Fruit fly (Drosophila melanogaster) whole organism, pupa: ENCODE results near the gene CG46462.

ENCODE experiments used
- CG10348 ChIP-seq: fragments of 200-800 bp; sonication (Bioruptor generic); IDR thresholded peaks from 2 replicates; pipeline ENCODE4 v1.3.6; 2022; ENCODE audit warnings: missing biosample characterization, missing genetic modification characterization
- CG12605 ChIP-seq: fragments of 200-800 bp; sonication (Bioruptor generic); IDR thresholded peaks from 2 replicates; pipeline ENCODE4 v1.3.6; 2022; ENCODE audit warnings: missing biosample characterization, missing genetic modification characterization
- CG14655 ChIP-seq: fragments of 200-800 bp; sonication (Bioruptor generic); optimal IDR thresholded peaks from 3 replicates; lab custom pipeline; 2017; ENCODE audit warnings: mild to moderate bottlenecking, missing biosample characterization, missing genetic modification reagents, missing genetic modification characterization
- CG15710 ChIP-seq: fragments of 200-800 bp; sonication (Bioruptor generic); optimal IDR thresholded peaks from 2 replicates; lab custom pipeline; 2018; ENCODE audit warnings: missing biosample characterization, mild to moderate bottlenecking, missing genetic modification characterization, moderate library complexity
- CG17806 ChIP-seq: fragments of 200-800 bp; sonication (Bioruptor generic); optimal IDR thresholded peaks from 2 replicates; lab custom pipeline; 2018; ENCODE audit warnings: missing biosample characterization, mild to moderate bottlenecking, missing genetic modification characterization, moderate library complexity
- CG32121 ChIP-seq: fragments of 200-800 bp; sonication (Bioruptor generic); IDR thresholded peaks from 2 replicates; pipeline ENCODE4 v1.3.6; 2022; ENCODE audit warnings: missing biosample characterization, missing genetic modification characterization
- CG34367 ChIP-seq: fragments of 200-800 bp; sonication (Bioruptor generic); optimal IDR thresholded peaks from 2 replicates; lab custom pipeline; 2018; ENCODE audit warnings: missing biosample characterization, mild to moderate bottlenecking, missing genetic modification characterization
- CG4496 ChIP-seq: fragments of 200-800 bp; sonication (Bioruptor generic); IDR thresholded peaks from 3 replicates; pipeline ENCODE4 v1.3.6; 2022; ENCODE audit warnings: missing biosample characterization, missing genetic modification characterization
- CG8159 ChIP-seq: fragments of 200-800 bp; sonication (Bioruptor generic); optimal IDR thresholded peaks from 3 replicates; lab custom pipeline; 2018; ENCODE audit warnings: missing biosample characterization, mild to moderate bottlenecking, missing genetic modification characterization, moderate library complexity
- CG8301 ChIP-seq: fragments of 200-800 bp; sonication (Bioruptor generic); optimal IDR thresholded peaks from 2 replicates; lab custom pipeline; 2018; ENCODE audit warnings: missing biosample characterization, mild to moderate bottlenecking, missing genetic modification characterization
- CG9948 ChIP-seq: fragments of 200-800 bp; sonication (Bioruptor generic); optimal IDR thresholded peaks from 2 replicates; lab custom pipeline; 2018; ENCODE audit warnings: missing biosample characterization, mild to moderate bottlenecking, missing genetic modification characterization, moderate library complexity
- D1 ChIP-seq: fragments of 200-800 bp; sonication (Bioruptor generic); optimal IDR thresholded peaks from 2 replicates; lab custom pipeline; 2018; ENCODE audit warnings: missing biosample characterization, mild to moderate bottlenecking, missing genetic modification characterization, moderate library complexity
- EcR ChIP-seq: fragments of 200-800 bp; sonication (Bioruptor generic); optimal IDR thresholded peaks from 3 replicates; lab custom pipeline; 2019; ENCODE audit warnings: missing biosample characterization, missing genetic modification characterization, mild to moderate bottlenecking, moderate library complexity, missing genetic modification reagents
- Ets98B ChIP-seq: fragments of 200-800 bp; sonication (Bioruptor generic); IDR thresholded peaks from 2 replicates; pipeline ENCODE4 v1.3.6; 2022; ENCODE audit warnings: missing biosample characterization, missing genetic modification characterization
- Pif1B ChIP-seq: fragments of 200-800 bp; sonication (Bioruptor generic); optimal IDR thresholded peaks from 3 replicates; lab custom pipeline; 2016; ENCODE audit warnings: missing biosample characterization, missing genetic modification characterization
- Snoo ChIP-seq: fragments of 200-800 bp; sonication (Bioruptor generic); optimal IDR thresholded peaks from 3 replicates; lab custom pipeline; 2017; ENCODE audit warnings: missing biosample characterization, mild to moderate bottlenecking, missing genetic modification characterization, inconsistent platforms
- fd96Ca ChIP-seq: fragments of 200-800 bp; sonication (Bioruptor generic); IDR thresholded peaks from 3 replicates; pipeline ENCODE4 v1.3.6; 2022; ENCODE audit warnings: missing biosample characterization, missing genetic modification characterization
- rn ChIP-seq: fragments of 200-800 bp; sonication (Bioruptor generic); IDR thresholded peaks from 2 replicates; pipeline ENCODE4 v1.3.6; 2022; ENCODE audit warnings: missing biosample characterization, missing genetic modification characterization

The CG46462 gene

dm6 chr3L:19908201-19909127 is 23.0 kb upstream of the CG46462 start:
- TF ChIP-seq CG15710 (tag; lab: Kevin White, UChicago) (no peak), CG12605 (GFP tag; lab: Robert Waterston, UW) (peak; percentile 7; the same call in 1 of the 2 replicates), Ets98B (peak; percentile 28; the same call in 1 of the 2 replicates), CG32121 (GFP tag; lab: Robert Waterston, UW) (peak; percentile 62; the same call in 1 of the 2 replicates), CG34367 (tag; lab: Kevin White, UChicago) (no peak), CG4496 (GFP tag; lab: Robert Waterston, UW) (peak; percentile 19; the same call in 1 of the 3 replicates), CG10348 (no peak), EcR (GFP tag; lab: Kevin White, UChicago) (peak; percentile 18), Pif1B (no peak)
- TF ChIP-seq, all 21 proteins: peak for 5

- TF ChIP-seq D1 (tag; lab: Kevin White, UChicago) (no peak), CG8301 (tag; lab: Kevin White, UChicago) (no peak), CG4496 (GFP tag; lab: Robert Waterston, UW) (no peak), CG8159 (tag; lab: Kevin White, UChicago) (peak; percentile 16)
Measured at dm6 chr3L:19909234-19910053, 22.0 kb upstream of the CG46462 start.

- TF ChIP-seq Snoo (tag; lab: Kevin White, UChicago) (peak; percentile 21), CG14655 (GFP tag; lab: Kevin White, UChicago) (no peak), Ets98B (peak; percentile 20; the same call in 1 of the 2 replicates), CG15710 (tag; lab: Kevin White, UChicago) (peak; percentile 10)
Measured at dm6 chr3L:19910054-19910414, 21.5 kb upstream of the CG46462 start, which contains the start of the genes Mi-2 and Prp3. TSS of gene Mi-2 (minus strand) at chr3L:19910215. TSS of gene Prp3 (plus strand) at chr3L:19910300.

dm6 chr3L:19913328-19913936 is 18.1 kb upstream of the CG46462 start, which contains the start of gene Mtr3:
TSS of gene Mtr3 (minus strand) at chr3L:19913715.
- TF ChIP-seq CG12605 (GFP tag; lab: Robert Waterston, UW) (no peak), CG8159 (tag; lab: Kevin White, UChicago) (no peak), CG10348 (no peak), Pif1B (no peak), D1 (tag; lab: Kevin White, UChicago) (no peak), fd96Ca (GFP tag; lab: Robert Waterston, UW) (no peak), CG8301 (tag; lab: Kevin White, UChicago) (no peak), CG14655 (GFP tag; lab: Kevin White, UChicago) (no peak), rn (GFP tag; lab: Robert Waterston, UW) (no peak), Snoo (tag; lab: Kevin White, UChicago) (no peak)

dm6 chr3L:19914833-19915232 is 16.7 kb upstream of the CG46462 start, which contains the start of gene Rpn1:
TSS of gene Rpn1 (plus strand) at chr3L:19915051.
- TF ChIP-seq CG12605 (GFP tag; lab: Robert Waterston, UW) (no peak), fd96Ca (GFP tag; lab: Robert Waterston, UW) (no peak), EcR (GFP tag; lab: Kevin White, UChicago) (peak; percentile 5), CG10348 (no peak), CG4496 (GFP tag; lab: Robert Waterston, UW) (peak; percentile 44; the same call in 1 of the 3 replicates), Snoo (tag; lab: Kevin White, UChicago) (no peak), CG15710 (tag; lab: Kevin White, UChicago) (no peak), CG9948 (tag; lab: Kevin White, UChicago) (no peak)

dm6 chr3L:19919981-19920380 is 11.5 kb upstream of the CG46462 start:
- no peak for TF ChIP-seq CG14655 (GFP tag; lab: Kevin White, UChicago)
- TF ChIP-seq CG8159 (tag; lab: Kevin White, UChicago), result no peak
- no peak for TF ChIP-seq fd96Ca (GFP tag; lab: Robert Waterston, UW)
- TF ChIP-seq CG4496 (GFP tag; lab: Robert Waterston, UW), result no peak
- no peak for TF ChIP-seq CG9948 (tag; lab: Kevin White, UChicago)
- no peak for TF ChIP-seq CG17806 (tag; lab: Kevin White, UChicago)
- TF ChIP-seq Pif1B, result no peak
- no peak for TF ChIP-seq CG12605 (GFP tag; lab: Robert Waterston, UW)
